Worm (Caenorhabditis elegans) whole organism, midembryonic: Measurements from ENCODE around the gene clec-47.

ENCODE experiments used
- T22C8.4 ChIP-seq: fragments of 200-800 bp; sonication (Bioruptor generic); IDR thresholded peaks from 2 replicates; pipeline ENCODE4 v1.3.6; 2022; ENCODE audit warnings: missing genetic modification characterization, missing compliant biosample characterization
- med-1 ChIP-seq: sonication (generic microtip); optimal IDR thresholded peaks from 2 replicates; lab custom pipeline; 2017; ENCODE audit warnings: missing genetic modification characterization, mild to moderate bottlenecking, missing compliant biosample characterization, antibody characterized with exemption, missing genetic modification reagents; ENCODE audit not compliant: insufficient read depth
- ref-1 ChIP-seq: fragments of 200-800 bp; sonication (Bioruptor generic); conservative IDR thresholded peaks from 2 replicates; pipeline ENCODE4 v1.3.6; 2022; ENCODE audit warnings: missing genetic modification reagents, missing genetic modification characterization, missing compliant biosample characterization
- ztf-23 ChIP-seq: fragments of 200-800 bp; sonication (Bioruptor generic); IDR thresholded peaks from 2 replicates; pipeline ENCODE4 v1.3.6; 2022; ENCODE audit warnings: missing genetic modification reagents, missing genetic modification characterization, missing compliant biosample characterization

DNA sequence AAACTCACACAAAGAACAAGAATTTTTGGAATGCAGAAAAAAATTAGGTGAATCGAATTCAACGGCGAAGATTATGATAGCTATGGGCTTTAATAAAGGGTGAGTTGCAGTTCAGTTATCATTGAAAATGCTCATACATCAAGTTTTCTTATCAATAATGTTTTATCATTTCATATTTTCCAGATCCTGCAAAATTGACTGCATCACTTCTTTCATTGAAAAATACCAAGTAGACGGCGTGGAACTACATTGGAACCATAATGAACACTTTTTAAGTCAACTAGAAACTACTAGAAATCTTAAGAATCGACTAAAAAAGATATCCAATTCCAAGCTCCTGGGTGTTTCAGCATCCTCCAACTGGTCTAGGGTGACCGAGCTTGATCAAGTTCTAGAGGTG, 32.3 kb upstream of the clec-47 start, which contains the start of gene K08F9.1:
- TF ChIP-seq med-1 (no peak), T22C8.4 (GFP tag; lab: Robert Waterston, UW) (no peak), ztf-23 (GFP tag; lab: Robert Waterston, UW) (no peak), ref-1 (GFP tag; lab: Robert Waterston, UW) (no peak)
